Fruit fly (Drosophila melanogaster): ENCODE data around the gene SAK.
A peak's percentile ranks its signal among the peaks of the same experiment; 100 is the strongest.

Gene SAK

dm6 chr3L:21479636-21480035 lies 36.1 kb downstream of the SAK start (continued):
- TF ChIP-seq lov (optimal IDR thresholded peaks at IDR 0.05): no peak
- peak; percentile 79; the same call in 1 of the 3 replicates for TF ChIP-seq lov (GFP tag; IDR thresholded peaks at IDR 0.05)
- peak; percentile 40 for TF ChIP-seq ac (GFP tag; optimal IDR thresholded peaks at IDR 0.05)
- TF ChIP-seq ro (GFP tag; IDR thresholded peaks at IDR 0.05): no peak
- TF ChIP-seq hkb (optimal IDR thresholded peaks at IDR 0.05): no peak
- peak; percentile 75 for TF ChIP-seq hkb (GFP tag; IDR thresholded peaks at IDR 0.05)
- peak; percentile 67 for TF ChIP-seq ttk (GFP tag; IDR thresholded peaks at IDR 0.05)
- no peak for TF ChIP-seq Sox102F (GFP tag; optimal IDR thresholded peaks at IDR 0.05)
- TF ChIP-seq NfI (GFP tag; optimal IDR thresholded peaks at IDR 0.05): peak; percentile 64
- TF ChIP-seq btn (GFP tag; optimal IDR thresholded peaks at IDR 0.05): no peak
- TF ChIP-seq zf30C (GFP tag; optimal IDR thresholded peaks at IDR 0.05): peak; percentile 83
- TF ChIP-seq CG33557 (GFP tag; optimal IDR thresholded peaks at IDR 0.05): peak; percentile 9
- no peak for TF ChIP-seq tgo (GFP tag; IDR thresholded peaks at IDR 0.05)
- TF ChIP-seq Trl (optimal IDR thresholded peaks at IDR 0.05): peak; percentile 72 to 86
- TF ChIP-seq Trl (GFP tag; optimal IDR thresholded peaks at IDR 0.05): peak; percentile 41
- TF ChIP-seq peb (GFP tag; IDR thresholded peaks at IDR 0.05): peak; percentile 16; the same call in 1 of the 2 replicates
- TF ChIP-seq CG10979 (tag; optimal IDR thresholded peaks at IDR 0.05): peak; percentile 49
- TF ChIP-seq CG34224 (GFP tag; IDR thresholded peaks at IDR 0.05; ENCODE audit: partially characterized antibody): 0 out of 3 replicates have a peak, but pooled peaks have one; percentile 28
- TF ChIP-seq Adf1 (GFP tag; IDR thresholded peaks at IDR 0.05): peak; percentile 81
- TF ChIP-seq CG4617 (GFP tag; optimal IDR thresholded peaks at IDR 0.05; ENCODE audit: borderline replicate concordance): no peak
- TF ChIP-seq CG10654 (GFP tag; optimal IDR thresholded peaks at IDR 0.05): no peak
- TF ChIP-seq B-H2 (GFP tag; optimal IDR thresholded peaks at IDR 0.05): no peak
- TF ChIP-seq Nf-YA (GFP tag; IDR thresholded peaks at IDR 0.05): peak; percentile 86
- TF ChIP-seq disco-r (GFP tag; optimal IDR thresholded peaks at IDR 0.05): no peak
- TF ChIP-seq dati (GFP tag; IDR thresholded peaks at IDR 0.05): peak; percentile 44; the same call in 1 of the 2 replicates
- TF ChIP-seq scrt (GFP tag; optimal IDR thresholded peaks at IDR 0.05): peak; percentile 60
- peak; percentile 73 for TF ChIP-seq chm (GFP tag; IDR thresholded peaks at IDR 0.05)
- no peak for TF ChIP-seq Dip3 (GFP tag; optimal IDR thresholded peaks at IDR 0.05)
- no peak for TF ChIP-seq ap (GFP tag; IDR thresholded peaks at IDR 0.05)
- peak; percentile 30 for TF ChIP-seq bcd (GFP tag; optimal IDR thresholded peaks at IDR 0.05)
- no peak for TF ChIP-seq crp (GFP tag; optimal IDR thresholded peaks at IDR 0.05)
- TF ChIP-seq CG7786 (GFP tag; optimal IDR thresholded peaks at IDR 0.05): no peak
- TF ChIP-seq CG31224 (GFP tag; IDR thresholded peaks at IDR 0.05): no peak
- peak; percentile 4 for TF ChIP-seq CG2712 (tag; optimal IDR thresholded peaks at IDR 0.05)
- peak; percentile 99 for TF ChIP-seq cg (GFP tag; optimal IDR thresholded peaks at IDR 0.05)
- no peak for TF ChIP-seq Blimp-1 (GFP tag; optimal IDR thresholded peaks at IDR 0.05)
- peak; percentile 96 for TF ChIP-seq vvl (GFP tag; IDR thresholded peaks at IDR 0.05)
- peak; percentile 76 for TF ChIP-seq CG3065 (GFP tag; optimal IDR thresholded peaks at IDR 0.05)
- TF ChIP-seq CG12299 (tag; optimal IDR thresholded peaks at IDR 0.05): no peak
- TF ChIP-seq Ssrp (tag; optimal IDR thresholded peaks at IDR 0.05): no peak
- no peak for TF ChIP-seq Ravus (GFP tag; IDR thresholded peaks at IDR 0.05)
- TF ChIP-seq CG4328 (GFP tag; optimal IDR thresholded peaks at IDR 0.05): peak; percentile 18
- TF ChIP-seq ci (GFP tag; IDR thresholded peaks at IDR 0.05): peak; percentile 92
- TF ChIP-seq CG7271 (tag; optimal IDR thresholded peaks at IDR 0.05): peak; percentile 35
- peak; percentile 63 for TF ChIP-seq CG3163 (GFP tag; optimal IDR thresholded peaks at IDR 0.05)
- peak; percentile 1 for TF ChIP-seq Side (GFP tag; optimal IDR thresholded peaks at IDR 0.05)
- TF ChIP-seq Spps (tag; optimal IDR thresholded peaks at IDR 0.05): no peak
- peak; percentile 25 for TF ChIP-seq CG2202 (tag; optimal IDR thresholded peaks at IDR 0.05)
- peak; percentile 37; the same call in 1 of the 3 replicates for TF ChIP-seq z (GFP tag; IDR thresholded peaks at IDR 0.05)
- TF ChIP-seq CG18011 (GFP tag; optimal IDR thresholded peaks at IDR 0.05): no peak
- TF ChIP-seq Dref (GFP tag; IDR thresholded peaks at IDR 0.05): no peak
- TF ChIP-seq Hand (GFP tag; optimal IDR thresholded peaks at IDR 0.05): no peak

All from whole organism, embryonic.